Fruit fly (Drosophila melanogaster) S2 (cell line): ENCODE measurements around the gene fy.

ENCODE experiments used
- CG8478 ChIP-seq: fragments of >200 bp; optimal IDR thresholded peaks from 2 replicates; lab custom pipeline; 2018
- CTCF ChIP-seq, 2 experiments: fragments of >200 bp; optimal IDR thresholded peaks; 2 replicates each; lab custom pipeline; 2018

- no peak for TF ChIP-seq CG8478 (lab: Kevin White, UChicago)
- no peak for TF ChIP-seq CTCF (optimal IDR thresholded peaks at IDR 0.05; lab: Kevin White, UChicago)
Measured at dm6 chr2L:8364006-8364956, 38.8 kb downstream of the fy start, which contains the start of the genes RpS13 and CSN8.
